Worm (Caenorhabditis elegans) whole organism, L2 larva: ENCODE results near the gene nekl-4.
A peak's percentile ranks its signal among the peaks of the same experiment; 100 is the strongest.

Experiments used
- C34F6.9 ChIP-seq: fragments of 150-350 bp; optimal IDR thresholded peaks from 2 replicates; lab custom pipeline; 2014; ENCODE audit warnings: missing biosample characterization, missing genetic modification characterization
- R02D3.7 ChIP-seq: fragments of 150-350 bp; optimal IDR thresholded peaks from 2 replicates; lab custom pipeline; 2014; ENCODE audit warnings: missing biosample characterization, missing genetic modification characterization
- Y55F3AM.14 ChIP-seq: fragments of 200-800 bp; sonication (Bioruptor generic); optimal IDR thresholded peaks from 2 replicates; lab custom pipeline; 2018; ENCODE audit warnings: mild to moderate bottlenecking, missing genetic modification characterization, missing compliant biosample characterization
- ZK546.5 ChIP-seq: sonication (generic microtip); optimal IDR thresholded peaks from 2 replicates; lab custom pipeline; 2017; ENCODE audit warnings: missing biosample characterization, missing genetic modification characterization
- alr-1 ChIP-seq: fragments of 150-350 bp; optimal IDR thresholded peaks from 2 replicates; lab custom pipeline; 2014; ENCODE audit warnings: missing biosample characterization, missing genetic modification characterization
- ama-1 ChIP-seq: fragments of 150-350 bp; optimal IDR thresholded peaks from 2 replicates; lab custom pipeline; 2018; ENCODE audit warnings: inconsistent platforms
- blmp-1 ChIP-seq: sonication (generic microtip); optimal IDR thresholded peaks from 2 replicates; lab custom pipeline; 2017; ENCODE audit warnings: missing genetic modification characterization, mild to moderate bottlenecking, missing compliant biosample characterization, antibody characterized with exemption, moderate library complexity; ENCODE audit not compliant: insufficient read depth
- ceh-16 ChIP-seq: fragments of 150-350 bp; optimal IDR thresholded peaks from 2 replicates; lab custom pipeline; 2014; ENCODE audit warnings: missing biosample characterization, missing genetic modification characterization
- ceh-82 ChIP-seq: fragments of 150-350 bp; optimal IDR thresholded peaks from 2 replicates; lab custom pipeline; 2014; ENCODE audit warnings: missing biosample characterization, missing genetic modification characterization
- crh-2 ChIP-seq: sonication (generic microtip); optimal IDR thresholded peaks from 2 replicates; lab custom pipeline; 2017; ENCODE audit warnings: missing biosample characterization, missing genetic modification characterization
- dmd-4 ChIP-seq: sonication (generic microtip); optimal IDR thresholded peaks from 2 replicates; lab custom pipeline; 2017; ENCODE audit warnings: missing biosample characterization, missing genetic modification characterization
- egl-27 ChIP-seq: sonication (generic microtip); optimal IDR thresholded peaks from 3 replicates; lab custom pipeline; 2017; ENCODE audit warnings: missing biosample characterization, missing genetic modification reagents, missing genetic modification characterization
- elt-1 ChIP-seq: fragments of 150-350 bp; optimal IDR thresholded peaks from 2 replicates; lab custom pipeline; 2014; ENCODE audit warnings: missing biosample characterization, missing genetic modification characterization
- elt-3 ChIP-seq: sonication (generic microtip); optimal IDR thresholded peaks from 2 replicates; lab custom pipeline; 2017; ENCODE audit warnings: missing biosample characterization, missing genetic modification characterization
- fos-1 ChIP-seq: fragments of 150-350 bp; optimal IDR thresholded peaks from 2 replicates; lab custom pipeline; 2014; ENCODE audit warnings: missing biosample characterization, missing genetic modification characterization
- gmeb-1 ChIP-seq: fragments of 150-350 bp; optimal IDR thresholded peaks from 2 replicates; lab custom pipeline; 2014; ENCODE audit warnings: missing biosample characterization, missing genetic modification characterization
- lin-11 ChIP-seq: fragments of 150-350 bp; sonication (generic microtip); optimal IDR thresholded peaks from 2 replicates; lab custom pipeline; 2014; ENCODE audit warnings: missing biosample characterization, missing genetic modification characterization, inconsistent platforms, mixed read lengths
- lsy-2 ChIP-seq, 2 experiments: fragments of 150-350 bp in 1 of 2; sonication (generic microtip) in 1 of 2; optimal IDR thresholded peaks; 2 replicates each; lab custom pipeline; 2014 to 2017; ENCODE audit warnings: missing biosample characterization in 2 of 2, missing genetic modification characterization in 2 of 2
- mab-5 ChIP-seq: fragments of 150-350 bp; optimal IDR thresholded peaks from 2 replicates; lab custom pipeline; 2014; ENCODE audit warnings: missing biosample characterization, missing genetic modification characterization
- mbf-1 ChIP-seq: sonication (generic microtip); optimal IDR thresholded peaks from 2 replicates; lab custom pipeline; 2017; ENCODE audit warnings: missing biosample characterization, missing genetic modification characterization
- mdl-1 ChIP-seq, 2 experiments: fragments of 150-350 bp in 1 of 2; sonication (generic microtip) in 1 of 2; optimal IDR thresholded peaks; 2 replicates each; lab custom pipeline; 2017; ENCODE audit warnings: missing biosample characterization in 2 of 2, missing genetic modification characterization in 2 of 2
- nhr-10 ChIP-seq: sonication (generic microtip); optimal IDR thresholded peaks from 2 replicates; lab custom pipeline; 2017; ENCODE audit warnings: missing biosample characterization, missing genetic modification characterization
- nhr-11 ChIP-seq: fragments of 150-350 bp; optimal IDR thresholded peaks from 2 replicates; lab custom pipeline; 2014; ENCODE audit warnings: missing biosample characterization, missing genetic modification characterization
- nhr-12 ChIP-seq: fragments of 150-350 bp; optimal IDR thresholded peaks from 2 replicates; lab custom pipeline; 2014; ENCODE audit warnings: missing biosample characterization, missing genetic modification characterization
- nhr-129 ChIP-seq: fragments of 150-350 bp; optimal IDR thresholded peaks from 2 replicates; lab custom pipeline; 2014; ENCODE audit warnings: missing biosample characterization, missing genetic modification characterization
- nhr-21 ChIP-seq: fragments of 150-350 bp; optimal IDR thresholded peaks from 2 replicates; lab custom pipeline; 2014; ENCODE audit warnings: missing biosample characterization, missing genetic modification characterization
- nhr-23 ChIP-seq: fragments of 150-350 bp; optimal IDR thresholded peaks from 2 replicates; lab custom pipeline; 2014; ENCODE audit warnings: missing biosample characterization, missing genetic modification reagents, missing genetic modification characterization
- nhr-237 ChIP-seq: fragments of 150-350 bp; optimal IDR thresholded peaks from 2 replicates; lab custom pipeline; 2014; ENCODE audit warnings: missing biosample characterization, missing genetic modification characterization
- nhr-25 ChIP-seq: fragments of 150-350 bp; sonication (generic microtip); optimal IDR thresholded peaks from 3 replicates; lab custom pipeline; 2014; ENCODE audit warnings: missing biosample characterization, missing genetic modification characterization
- nhr-6 ChIP-seq: fragments of 150-350 bp; optimal IDR thresholded peaks from 2 replicates; lab custom pipeline; 2014; ENCODE audit warnings: missing biosample characterization, missing genetic modification characterization
- nhr-77 ChIP-seq: fragments of 150-350 bp; optimal IDR thresholded peaks from 2 replicates; lab custom pipeline; 2014; ENCODE audit warnings: missing biosample characterization, missing genetic modification characterization
- sem-4 ChIP-seq: fragments of 150-350 bp; optimal IDR thresholded peaks from 2 replicates; lab custom pipeline; 2014; ENCODE audit warnings: missing biosample characterization, missing genetic modification reagents, missing genetic modification characterization
- sma-3 ChIP-seq: sonication (generic microtip); optimal IDR thresholded peaks from 2 replicates; lab custom pipeline; 2016; ENCODE audit warnings: missing genetic modification reagents, missing genetic modification characterization, missing compliant biosample characterization
- sma-9 ChIP-seq, 2 experiments: fragments of 150-350 bp in 1 of 2; sonication (generic microtip) in 1 of 2; optimal IDR thresholded peaks; 2 replicates each; lab custom pipeline; 2014 to 2016; ENCODE audit warnings: missing genetic modification characterization in 2 of 2, mild to moderate bottlenecking in 1 of 2, missing biosample characterization in 1 of 2, missing compliant biosample characterization in 1 of 2, missing genetic modification reagents in 1 of 2, moderate library complexity in 1 of 2
- unc-55 ChIP-seq: fragments of 150-350 bp; sonication (generic microtip); optimal IDR thresholded peaks from 3 replicates; lab custom pipeline; 2014; ENCODE audit warnings: missing biosample characterization, missing genetic modification reagents, missing genetic modification characterization
- unc-62 ChIP-seq: fragments of 150-350 bp; optimal IDR thresholded peaks from 2 replicates; lab custom pipeline; 2014; ENCODE audit warnings: missing biosample characterization, missing genetic modification reagents, missing genetic modification characterization
- zag-1 ChIP-seq: fragments of 150-350 bp; optimal IDR thresholded peaks from 2 replicates; lab custom pipeline; 2014; ENCODE audit warnings: missing biosample characterization, missing genetic modification characterization
- ztf-4 ChIP-seq: fragments of 150-350 bp; optimal IDR thresholded peaks from 2 replicates; lab custom pipeline; 2014; ENCODE audit warnings: missing biosample characterization, missing genetic modification characterization

Gene nekl-4

ce11 chrIII:5501358-5502287, 15.7 kb downstream of the nekl-4 start, which contains the start of gene R02F2.1:
Gene R02F2.1 (plus strand): TSS chrIII:5501885.
- no peak for TF ChIP-seq dmd-4 (tag; lab: Kevin White, UChicago)
- peak; percentile 15 for TF ChIP-seq gmeb-1
- TF ChIP-seq fos-1 (tag; lab: Kevin White, UChicago) = peak; percentile 12
- peak; percentile 72 for TF ChIP-seq nhr-129 (tag; lab: Kevin White, UChicago)
- peak; percentile 29 for TF ChIP-seq C34F6.9
- no peak for TF ChIP-seq nhr-10 (tag; lab: Kevin White, UChicago)
- peak; percentile 27 for TF ChIP-seq sma-9 (GFP tag; optimal IDR thresholded peaks at IDR 0.05; lab: Kevin White, UChicago)
- TF ChIP-seq sma-9 (tag; optimal IDR thresholded peaks at IDR 0.05; lab: Kevin White, UChicago) = no peak
- peak; percentile 11 for TF ChIP-seq nhr-6
- peak; percentile 68 for TF ChIP-seq nhr-25
- TF ChIP-seq blmp-1 (tag; lab: Kevin White, UChicago) = no peak
- TF ChIP-seq unc-55 (GFP tag; lab: Kevin White, UChicago) = peak; percentile 4
- TF ChIP-seq ama-1 (lab: Kevin White, UChicago) = peak; percentile 38
- TF ChIP-seq ZK546.5 = no peak
- TF ChIP-seq zag-1 = no peak
- TF ChIP-seq crh-2 (tag; lab: Kevin White, UChicago) = peak; percentile 62
- no peak for TF ChIP-seq unc-62 (GFP tag; lab: Kevin White, UChicago)
- no peak for TF ChIP-seq alr-1 (tag; lab: Kevin White, UChicago)
- TF ChIP-seq sem-4 (tag; lab: Kevin White, UChicago) = no peak
- TF ChIP-seq sma-3 (GFP tag; lab: Kevin White, UChicago) = peak; percentile 31
- no peak for TF ChIP-seq nhr-23 (tag; lab: Kevin White, UChicago)
- TF ChIP-seq elt-3 = no peak

- TF ChIP-seq zag-1 (no peak), nhr-21 (tag; lab: Kevin White, UChicago) (peak; percentile 47), gmeb-1 (no peak), lsy-2 (tag; optimal IDR thresholded peaks at IDR 0.05; lab: Kevin White, UChicago) (peak in 1 of 2 experiments; percentile 39), mab-5 (tag; lab: Kevin White, UChicago) (no peak)
- TF ChIP-seq, all 48 proteins: peak for 2
Measured at ce11 chrIII:5500732-5501131, 16.6 kb downstream of the nekl-4 start.

ce11 chrIII:5499942-5500341, 17.4 kb downstream of the nekl-4 start:
- no peak for TF ChIP-seq sem-4 (tag; lab: Kevin White, UChicago)
- TF ChIP-seq, all 48 proteins: peak for 0

DNA sequence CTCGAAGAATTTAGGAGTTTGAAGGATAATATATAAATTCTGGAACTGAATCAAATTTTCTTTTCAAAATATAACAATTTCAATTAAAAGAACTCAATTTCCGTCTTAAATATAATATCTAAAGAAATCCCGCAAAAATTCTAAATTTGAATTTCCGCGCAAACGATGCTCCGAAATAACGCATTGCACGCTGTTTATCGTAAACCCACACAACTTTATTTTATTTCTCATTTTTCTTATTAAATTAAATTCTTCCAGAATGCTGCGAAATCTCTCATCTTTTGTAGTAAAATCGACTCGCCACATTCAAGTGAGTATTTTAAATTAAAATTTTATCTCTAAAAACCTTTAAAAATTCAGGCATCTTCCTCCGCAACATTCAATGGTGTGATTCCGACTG, 18.4 kb downstream of the nekl-4 start, which contains the start of gene R02F2.9:
R02F2.9 (plus strand) TSS at position 218 of the 400 bp plus-strand sequence.
- TF ChIP-seq R02D3.7 (tag; lab: Kevin White, UChicago) (peak; percentile 92), nhr-237 (tag; lab: Kevin White, UChicago) (no peak), gmeb-1 (peak; percentile 95), ZK546.5 (no peak), fos-1 (tag; lab: Kevin White, UChicago) (peak; percentile 4), egl-27 (tag; lab: Kevin White, UChicago) (no peak), C34F6.9 (peak; percentile 70), sma-9 (GFP tag; optimal IDR thresholded peaks at IDR 0.05; lab: Kevin White, UChicago) (peak; percentile 32), sma-9 (tag; optimal IDR thresholded peaks at IDR 0.05; lab: Kevin White, UChicago) (no peak), sma-3 (GFP tag; lab: Kevin White, UChicago) (peak; percentile 47), unc-55 (GFP tag; lab: Kevin White, UChicago) (peak; percentile 82), crh-2 (tag; lab: Kevin White, UChicago) (peak; percentile 41), nhr-21 (tag; lab: Kevin White, UChicago) (peak; percentile 15), mbf-1 (tag; lab: Kevin White, UChicago) (no peak), lsy-2 (tag; optimal IDR thresholded peaks at IDR 0.05; lab: Kevin White, UChicago) (peak in 1 of 2 experiments; percentile 47)
- TF ChIP-seq, all 48 proteins: peak for 10

ce11 chrIII:5495168-5495567, 22.2 kb downstream of the nekl-4 start, which contains the start of gene R02F2.8:
Gene R02F2.8 (minus strand): TSS chrIII:5495268.
- TF ChIP-seq ceh-82 (tag; lab: Kevin White, UChicago) (no peak), nhr-10 (tag; lab: Kevin White, UChicago) (no peak), C34F6.9 (no peak), fos-1 (tag; lab: Kevin White, UChicago) (no peak), sma-9 (GFP tag; optimal IDR thresholded peaks at IDR 0.05; lab: Kevin White, UChicago) (no peak), sma-9 (tag; optimal IDR thresholded peaks at IDR 0.05; lab: Kevin White, UChicago) (no peak), gmeb-1 (no peak), ztf-4 (tag; lab: Kevin White, UChicago) (no peak), nhr-77 (no peak), nhr-11 (no peak), lin-11 (tag; lab: Kevin White, UChicago) (no peak), blmp-1 (tag; lab: Kevin White, UChicago) (no peak), unc-55 (GFP tag; lab: Kevin White, UChicago) (no peak), Y55F3AM.14 (GFP tag; lab: Kevin White, UChicago) (no peak), unc-62 (GFP tag; lab: Kevin White, UChicago) (no peak), nhr-12 (tag; lab: Kevin White, UChicago) (no peak), elt-1 (tag; lab: Kevin White, UChicago) (no peak), nhr-21 (tag; lab: Kevin White, UChicago) (no peak), mdl-1 (tag; optimal IDR thresholded peaks at IDR 0.05; lab: Kevin White, UChicago) (no peak), ceh-16 (no peak), dmd-4 (tag; lab: Kevin White, UChicago) (no peak)
